Fruit fly (Drosophila melanogaster): Measurements from ENCODE around the gene CG34447.

CG34447 gene

dm6 chr2L:2433494-2434054, 13.8 kb upstream of the CG34447 start (continued):
- peak; percentile 38 for TF ChIP-seq CG12744 (GFP tag; optimal IDR thresholded peaks at IDR 0.05)
- TF ChIP-seq gsb-n (tag; optimal IDR thresholded peaks at IDR 0.05) = peak; percentile 69
- peak; percentile 99 for TF ChIP-seq sd (tag; optimal IDR thresholded peaks at IDR 0.05)
- peak; percentile 74 for TF ChIP-seq CG31441 (GFP tag; IDR thresholded peaks at IDR 0.05)
- TF ChIP-seq nmo (GFP tag; optimal IDR thresholded peaks at IDR 0.05) = peak; percentile 91
- TF ChIP-seq aop (GFP tag; IDR thresholded peaks at IDR 0.05) = peak; percentile 72
- peak in 1 of 3 experiments; percentile 60 for TF ChIP-seq lola (GFP tag; optimal IDR thresholded peaks at IDR 0.05)
- TF ChIP-seq CG11398 (GFP tag; optimal IDR thresholded peaks at IDR 0.05) = peak; percentile 73
- TF ChIP-seq bab2 (GFP tag; optimal IDR thresholded peaks at IDR 0.05) = peak; percentile 75
- TF ChIP-seq dm (GFP tag; optimal IDR thresholded peaks at IDR 0.05) = peak; percentile 74
- peak; percentile 67 for TF ChIP-seq Blimp-1 (GFP tag; optimal IDR thresholded peaks at IDR 0.05)
- peak; percentile 45 for TF ChIP-seq slou (GFP tag; optimal IDR thresholded peaks at IDR 0.05)
- peak; percentile 72 for TF ChIP-seq CG4424 (GFP tag; optimal IDR thresholded peaks at IDR 0.05)
- TF ChIP-seq CG10565 (GFP tag; optimal IDR thresholded peaks at IDR 0.05) = no peak
- peak; percentile 86 for TF ChIP-seq CG16863 (GFP tag; optimal IDR thresholded peaks at IDR 0.05)
- TF ChIP-seq ro (GFP tag; IDR thresholded peaks at IDR 0.05) = peak; percentile 61
- peak; percentile 80 for TF ChIP-seq CG12942 (GFP tag; optimal IDR thresholded peaks at IDR 0.05)
- peak; percentile 36 for TF ChIP-seq CG14965 (GFP tag; optimal IDR thresholded peaks at IDR 0.05; ENCODE audit: borderline replicate concordance)
- TF ChIP-seq ken (GFP tag; IDR thresholded peaks at IDR 0.05) = peak; percentile 92
- TF ChIP-seq Sry-β (GFP tag; optimal IDR thresholded peaks at IDR 0.05) = no peak
- peak; percentile 90 for TF ChIP-seq Rx (GFP tag; IDR thresholded peaks at IDR 0.05)
- peak; percentile 84 for TF ChIP-seq H15 (GFP tag; IDR thresholded peaks at IDR 0.05)
- TF ChIP-seq E2f2 (GFP tag; IDR thresholded peaks at IDR 0.05) = peak; percentile 61
- peak; percentile 58 for TF ChIP-seq CG2202 (tag; optimal IDR thresholded peaks at IDR 0.05)
- peak; percentile 92 for TF ChIP-seq Oli (tag; optimal IDR thresholded peaks at IDR 0.05)
- TF ChIP-seq E2f1 (GFP tag; IDR thresholded peaks at IDR 0.05) = peak; percentile 77
- no peak for TF ChIP-seq Stat92E (GFP tag; optimal IDR thresholded peaks at IDR 0.05)
- TF ChIP-seq PHDP (tag; optimal IDR thresholded peaks at IDR 0.05) = peak; percentile 83
- TF ChIP-seq Bteb2 (GFP tag; optimal IDR thresholded peaks at IDR 0.05) = peak; percentile 59
- peak; percentile 63 for TF ChIP-seq kah (GFP tag; optimal IDR thresholded peaks at IDR 0.05)
- peak; percentile 31 for TF ChIP-seq kni (GFP tag; optimal IDR thresholded peaks at IDR 0.05)
- peak in 1 of 2 experiments; percentile 34 for TF ChIP-seq crp (GFP tag; optimal IDR thresholded peaks at IDR 0.05)
- peak; percentile 48; the same call in 1 of the 2 replicates for TF ChIP-seq CG9932 (GFP tag; IDR thresholded peaks at IDR 0.05)
- TF ChIP-seq CG7556 (GFP tag; optimal IDR thresholded peaks at IDR 0.05) = peak; percentile 76
- TF ChIP-seq Ada2b (GFP tag; IDR thresholded peaks at IDR 0.05) = peak; percentile 88
- TF ChIP-seq CG12155 (GFP tag; optimal IDR thresholded peaks at IDR 0.05) = peak; percentile 66
- TF ChIP-seq chif (GFP tag; optimal IDR thresholded peaks at IDR 0.05) = peak; percentile 83 to 86
- peak; percentile 60 for TF ChIP-seq CG9437 (GFP tag; optimal IDR thresholded peaks at IDR 0.05)
- TF ChIP-seq pnt (GFP tag; optimal IDR thresholded peaks at IDR 0.05) = peak; percentile 83
- TF ChIP-seq CG5953 (GFP tag; IDR thresholded peaks at IDR 0.05) = peak; percentile 78; the same call in 1 of the 2 replicates
- TF ChIP-seq yki (optimal IDR thresholded peaks at IDR 0.05) = no peak
- peak; percentile 70 for TF ChIP-seq bowl (GFP tag; IDR thresholded peaks at IDR 0.05)
- TF ChIP-seq ham (GFP tag; IDR thresholded peaks at IDR 0.05) = no peak
- TF ChIP-seq CG15601 (tag; optimal IDR thresholded peaks at IDR 0.05) = peak; percentile 84
- TF ChIP-seq CG8281 (tag; optimal IDR thresholded peaks at IDR 0.05) = peak; percentile 48
- TF ChIP-seq row (GFP tag; IDR thresholded peaks at IDR 0.05) = peak; percentile 83
- peak; percentile 64 for TF ChIP-seq Fer1 (GFP tag; optimal IDR thresholded peaks at IDR 0.05)
- peak; percentile 68 for TF ChIP-seq Dek (tag; optimal IDR thresholded peaks at IDR 0.05)
- TF ChIP-seq Max (GFP tag; optimal IDR thresholded peaks at IDR 0.05) = peak; percentile 61
- peak; percentile 30 for TF ChIP-seq CG3281 (GFP tag; optimal IDR thresholded peaks at IDR 0.05)

Measured in whole organism, embryonic.